Worm (Caenorhabditis elegans): ENCODE measurements around the gene srw-12.

DNA sequence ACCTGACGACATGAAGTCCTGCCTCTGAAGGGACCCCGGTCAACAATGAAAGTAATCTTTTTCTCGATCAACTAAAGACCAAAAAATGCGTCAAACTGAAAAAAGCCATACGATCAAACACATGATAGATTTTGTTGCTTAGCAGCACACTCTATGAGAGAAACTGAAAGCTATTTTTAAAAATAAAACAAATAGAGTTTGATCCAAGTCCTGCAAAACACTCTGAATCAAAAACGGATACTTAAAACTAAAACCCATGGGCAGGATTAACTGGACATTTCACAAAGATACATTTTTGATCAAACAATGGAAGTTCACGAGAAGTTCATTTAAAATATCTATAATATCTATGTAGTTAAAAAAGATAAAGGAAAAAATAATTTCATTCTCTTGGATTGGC is 29.0 kb upstream of the srw-12 start, which contains the start of gene T10H4.13:
- TF ChIP-seq tbx-2 (tag; optimal IDR thresholded peaks at IDR 0.05) (no peak), snu-23 (GFP tag; optimal IDR thresholded peaks at IDR 0.05) (no peak)
